Worm (Caenorhabditis elegans): Measurements from ENCODE around the gene F10G7.9.

Gene F10G7.9

ce11 chrII:4701482-4702119 lies 4.7 kb downstream of the F10G7.9 start, which contains the start of gene unc-85 (continued):
- TF ChIP-seq snpc-1.2 (GFP tag; IDR thresholded peaks at IDR 0.05), result peak; percentile 89
- peak; percentile 92 for TF ChIP-seq Y48G9A.11 (GFP tag; IDR thresholded peaks at IDR 0.05)
- TF ChIP-seq nhr-11 (tag; optimal IDR thresholded peaks at IDR 0.05), result peak; percentile 43
- TF ChIP-seq egl-43 (GFP tag; IDR thresholded peaks at IDR 0.05), result peak; percentile 82
- TF ChIP-seq dmd-8 (GFP tag; IDR thresholded peaks at IDR 0.05), result 0 out of 2 replicates have a peak, but pooled peaks have one; percentile 44
- peak; percentile 93 for TF ChIP-seq hmg-1.1 (GFP tag; IDR thresholded peaks at IDR 0.05)
- TF ChIP-seq Y75B8A.6 (GFP tag; IDR thresholded peaks at IDR 0.05), result peak; percentile 89
- TF ChIP-seq nhr-102 (tag; optimal IDR thresholded peaks at IDR 0.05), result peak; percentile 81
- TF ChIP-seq tra-1 (GFP tag; IDR thresholded peaks at IDR 0.05), result peak; percentile 91
- TF ChIP-seq ZK337.2 (GFP tag; IDR thresholded peaks at IDR 0.05), result peak; percentile 55; the same call in 1 of the 2 replicates
- TF ChIP-seq ceh-20 (GFP tag; IDR thresholded peaks at IDR 0.05), result peak; percentile 90
- TF ChIP-seq nhr-28 (tag; optimal IDR thresholded peaks at IDR 0.05), result peak; percentile 15
- peak; percentile 74; the same call in 1 of the 2 replicates for TF ChIP-seq saeg-2 (GFP tag; IDR thresholded peaks at IDR 0.05)
- TF ChIP-seq F37D6.2 (tag; optimal IDR thresholded peaks at IDR 0.05), result peak; percentile 49
- peak; percentile 92 for TF ChIP-seq T26A8.4 (GFP tag; IDR thresholded peaks at IDR 0.05)
- TF ChIP-seq rbr-2 (tag; optimal IDR thresholded peaks at IDR 0.05), result peak; percentile 78
- peak; percentile 94 for TF ChIP-seq vab-7 (GFP tag; IDR thresholded peaks at IDR 0.05)
- peak; percentile 22 for TF ChIP-seq nhr-48 (tag; optimal IDR thresholded peaks at IDR 0.05)
- TF ChIP-seq mdt-29 (GFP tag; IDR thresholded peaks at IDR 0.05), result peak; percentile 57; the same call in 1 of the 2 replicates
- TF ChIP-seq madf-5 (GFP tag; IDR thresholded peaks at IDR 0.05), result peak; percentile 53 to 61; a peak in 1 of 4 replicates
- peak in 1 of 2 experiments; percentile 61 for TF ChIP-seq hif-1 (tag; optimal IDR thresholded peaks at IDR 0.05)
- TF ChIP-seq set-16 (GFP tag; IDR thresholded peaks at IDR 0.05), result peak; percentile 79
- peak; percentile 79 for TF ChIP-seq madf-9 (GFP tag; conservative IDR thresholded peaks at IDR 0.05)
- peak; percentile 24 for TF ChIP-seq lin-13 (GFP tag; optimal IDR thresholded peaks at IDR 0.05)
- TF ChIP-seq hlh-11 (tag; optimal IDR thresholded peaks at IDR 0.05), result peak; percentile 72
- peak; percentile 85 for TF ChIP-seq zfp-3 (GFP tag; conservative IDR thresholded peaks at IDR 0.05)
- peak; percentile 88 for TF ChIP-seq lin-1 (GFP tag; IDR thresholded peaks at IDR 0.05)
- TF ChIP-seq F49E8.2 (tag; optimal IDR thresholded peaks at IDR 0.05; ENCODE audit: borderline replicate concordance), result peak; percentile 60
- peak; percentile 88 for TF ChIP-seq nhr-42 (GFP tag; IDR thresholded peaks at IDR 0.05)
- peak; percentile 70 for TF ChIP-seq spr-1 (tag; optimal IDR thresholded peaks at IDR 0.05)
- peak; percentile 67 for TF ChIP-seq lin-15B (tag; optimal IDR thresholded peaks at IDR 0.05)
- TF ChIP-seq dve-1 (tag; optimal IDR thresholded peaks at IDR 0.05; ENCODE audit: insufficient read depth), result peak; percentile 56
- peak; percentile 83 for TF ChIP-seq dmd-6 (GFP tag; IDR thresholded peaks at IDR 0.05)

- TF ChIP-seq D1046.2 (GFP tag; IDR thresholded peaks at IDR 0.05) (peak; percentile 98), lin-38 (GFP tag; IDR thresholded peaks at IDR 0.05) (peak; percentile 71), rbr-2 (tag; optimal IDR thresholded peaks at IDR 0.05) (peak; percentile 33), nhr-6 (tag; optimal IDR thresholded peaks at IDR 0.05) (peak; percentile 53), nhr-28 (tag; optimal IDR thresholded peaks at IDR 0.05) (peak; percentile 31), unc-62 (GFP tag; optimal IDR thresholded peaks at IDR 0.05 in 1 of 2) (peak in 1 of 2 experiments; percentile 83), unc-62 (tag; optimal IDR thresholded peaks at IDR 0.05) (no peak), lin-13 (GFP tag; optimal IDR thresholded peaks at IDR 0.05) (peak; percentile 46), lsy-2 (tag; optimal IDR thresholded peaks at IDR 0.05) (peak; percentile 94 to 99), dve-1 (tag; optimal IDR thresholded peaks at IDR 0.05; ENCODE audit: insufficient read depth) (peak; percentile 48), zfp-2 (tag; optimal IDR thresholded peaks at IDR 0.05) (no peak), hlh-11 (tag; optimal IDR thresholded peaks at IDR 0.05) (peak; percentile 50), hlh-30 (tag; optimal IDR thresholded peaks at IDR 0.05; ENCODE audit: insufficient read depth) (peak; percentile 63), duxl-1 (tag; optimal IDR thresholded peaks at IDR 0.05; ENCODE audit: poor library complexity) (peak; percentile 25), zip-2 (tag; optimal IDR thresholded peaks at IDR 0.05) (no peak), dmd-6 (GFP tag; IDR thresholded peaks at IDR 0.05) (no peak), daf-16 (GFP tag; optimal IDR thresholded peaks at IDR 0.05) (no peak), daf-16 (tag; optimal IDR thresholded peaks at IDR 0.05) (peak; percentile 62), lin-29 (GFP tag; IDR thresholded peaks at IDR 0.05) (no peak), ztf-11 (tag; optimal IDR thresholded peaks at IDR 0.05) (no peak), snpc-1.2 (GFP tag; IDR thresholded peaks at IDR 0.05) (no peak), mes-2 (tag; optimal IDR thresholded peaks at IDR 0.05; ENCODE audit: poor library complexity, severe bottlenecking) (peak; percentile 73), nhr-102 (tag; optimal IDR thresholded peaks at IDR 0.05) (peak; percentile 14)
Observed at ce11 chrII:4698266-4698771, 8.0 kb downstream of the F10G7.9 start, which contains the start of the genes rpn-5 and scc-1. Gene rpn-5, minus strand, starts transcription at chrII:4698427. Gene scc-1, plus strand, starts transcription at chrII:4698721.

All from whole organism, L4 larva.